Fruit fly (Drosophila melanogaster): ENCODE measurements around the gene CG12986.
A peak's percentile ranks its signal among the peaks of the same experiment; 100 is the strongest.

DNA sequence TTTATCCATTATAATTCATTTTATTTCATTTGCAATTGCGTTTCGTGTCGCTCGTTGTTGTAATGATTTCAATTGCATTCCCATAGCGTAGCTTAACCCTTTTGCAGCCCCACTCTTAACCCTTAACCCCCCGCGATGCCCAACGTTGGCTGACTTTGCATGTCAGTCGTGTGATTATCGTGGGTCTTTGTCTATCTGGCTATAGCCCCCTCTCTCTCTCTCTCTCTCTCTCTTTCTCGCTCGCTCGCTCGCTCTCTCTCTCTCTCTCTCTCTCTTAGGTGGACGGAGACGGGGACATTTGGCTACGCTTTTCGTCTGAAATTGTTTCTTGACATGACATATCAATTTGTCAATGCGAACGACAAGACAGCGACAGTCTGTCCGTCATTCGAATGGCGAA is 7.3 kb downstream of the CG12986 start:
- TF ChIP-seq CG34422 (GFP tag; IDR thresholded peaks at IDR 0.05) (no peak), Kr (GFP tag; optimal IDR thresholded peaks at IDR 0.05) (peak; percentile 50), Max (GFP tag; optimal IDR thresholded peaks at IDR 0.05) (no peak), ara (GFP tag; IDR thresholded peaks at IDR 0.05) (no peak), Ssrp (tag; optimal IDR thresholded peaks at IDR 0.05) (no peak), Taf1 (GFP tag; IDR thresholded peaks at IDR 0.05) (no peak), CG9215 (GFP tag; IDR thresholded peaks at IDR 0.05) (no peak)
